Fruit fly (Drosophila melanogaster): ENCODE data around the gene Prp40.

DNA sequence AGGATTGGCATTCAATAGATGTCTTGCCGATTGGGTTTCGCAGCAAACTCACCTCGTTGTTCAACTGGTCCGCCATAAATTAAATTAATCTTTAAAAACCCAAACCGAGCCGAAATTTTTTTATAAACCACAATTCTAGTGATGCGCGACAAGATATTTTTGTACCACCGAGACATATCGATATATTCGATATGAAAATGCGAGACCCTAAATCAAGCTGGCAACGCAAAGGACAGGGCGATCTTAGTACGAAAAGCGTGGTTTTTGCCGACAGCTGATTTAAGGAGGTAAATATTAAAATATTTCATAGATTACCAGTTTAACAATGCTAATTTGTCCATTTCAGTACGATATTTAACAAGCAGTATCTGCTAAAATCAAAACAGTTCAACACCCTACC lies 6.0 kb downstream of the Prp40 start, which contains the start of the genes Sf3b2 and CG17219:
- TF ChIP-seq psq (optimal IDR thresholded peaks at IDR 0.05) (no peak), pan (optimal IDR thresholded peaks at IDR 0.05) (no peak), EcR (GFP tag; optimal IDR thresholded peaks at IDR 0.05) (no peak), usp (GFP tag; optimal IDR thresholded peaks at IDR 0.05) (no peak), CG8478 (optimal IDR thresholded peaks at IDR 0.05) (no peak)
